Fruit fly (Drosophila melanogaster) whole organism, embryonic: Measurements from ENCODE around the gene CG14984.

Experiments
- Bgb ChIP-seq: fragments of 200-800 bp; sonication (Bioruptor generic); IDR thresholded peaks from 2 replicates; pipeline ENCODE4 v1.3.6; 2022; ENCODE audit warnings: missing biosample characterization, missing genetic modification characterization; ENCODE audit not compliant: partially characterized antibody
- CG10147 ChIP-seq: fragments of 200-800 bp; sonication (Bioruptor generic); optimal IDR thresholded peaks from 2 replicates; lab custom pipeline; 2019; ENCODE audit warnings: missing biosample characterization, mild to moderate bottlenecking, missing genetic modification characterization, moderate library complexity
- CG10209 ChIP-seq: fragments of 200-800 bp; sonication (Bioruptor generic); optimal IDR thresholded peaks from 3 replicates; lab custom pipeline; 2017; ENCODE audit warnings: missing biosample characterization, mild to moderate bottlenecking, missing genetic modification characterization, missing genetic modification reagents
- CG10543 ChIP-seq: fragments of 200-800 bp; sonication (Bioruptor generic); optimal IDR thresholded peaks from 3 replicates; lab custom pipeline; 2017; ENCODE audit warnings: missing biosample characterization, mild to moderate bottlenecking, missing genetic modification characterization, moderate library complexity
- CG12071 ChIP-seq: fragments of 200-800 bp; sonication (Bioruptor generic); optimal IDR thresholded peaks from 3 replicates; lab custom pipeline; 2018; ENCODE audit warnings: missing biosample characterization, mild to moderate bottlenecking, missing genetic modification characterization
- CG12236 ChIP-seq: fragments of 200-800 bp; sonication (Bioruptor generic); optimal IDR thresholded peaks from 2 replicates; lab custom pipeline; 2016; ENCODE audit warnings: missing biosample characterization, missing genetic modification characterization
- CG15269 ChIP-seq: fragments of 200-800 bp; sonication (Bioruptor generic); optimal IDR thresholded peaks from 2 replicates; lab custom pipeline; 2018; ENCODE audit warnings: missing biosample characterization, mild to moderate bottlenecking, missing genetic modification characterization, moderate library complexity
- CG17912 ChIP-seq: fragments of 200-800 bp; sonication (Bioruptor generic); optimal IDR thresholded peaks from 2 replicates; lab custom pipeline; 2018; ENCODE audit warnings: missing biosample characterization, mild to moderate bottlenecking, missing genetic modification characterization
- CG2678 ChIP-seq: fragments of 200-800 bp; sonication (Bioruptor generic); optimal IDR thresholded peaks from 3 replicates; lab custom pipeline; 2019; ENCODE audit warnings: missing biosample characterization, mild to moderate bottlenecking, missing genetic modification characterization, moderate library complexity
- CG31388 ChIP-seq: fragments of 200-800 bp; sonication (Bioruptor generic); optimal IDR thresholded peaks from 2 replicates; lab custom pipeline; 2016; ENCODE audit warnings: missing biosample characterization, missing genetic modification characterization
- CG3163 ChIP-seq: fragments of 200-800 bp; sonication (Bioruptor generic); optimal IDR thresholded peaks from 3 replicates; lab custom pipeline; 2016; ENCODE audit warnings: missing biosample characterization, missing genetic modification characterization
- CG3281 ChIP-seq: fragments of 200-800 bp; sonication (Bioruptor generic); optimal IDR thresholded peaks from 3 replicates; lab custom pipeline; 2017; ENCODE audit warnings: missing biosample characterization, mild to moderate bottlenecking, missing genetic modification characterization
- CG3726 ChIP-seq: fragments of 200-800 bp; sonication (Bioruptor generic); IDR thresholded peaks from 3 replicates; pipeline ENCODE4, ENCODE4 v1.3.6; 2022; ENCODE audit warnings: missing biosample characterization, missing genetic modification characterization
- CG5180 ChIP-seq: fragments of 200-800 bp; sonication (Bioruptor generic); optimal IDR thresholded peaks from 3 replicates; lab custom pipeline; 2017; ENCODE audit warnings: missing biosample characterization, missing genetic modification characterization, mild to moderate bottlenecking, moderate library complexity, missing genetic modification reagents
- CG6854 ChIP-seq: fragments of 200-800 bp; sonication (Bioruptor generic); optimal IDR thresholded peaks from 3 replicates; lab custom pipeline; 2017; ENCODE audit warnings: missing biosample characterization, mild to moderate bottlenecking, missing genetic modification characterization
- CG7987 ChIP-seq: fragments of 200-800 bp; sonication (Bioruptor generic); optimal IDR thresholded peaks from 2 replicates; lab custom pipeline; 2018; ENCODE audit warnings: missing biosample characterization, mild to moderate bottlenecking, missing genetic modification characterization, moderate library complexity
- CG8290 ChIP-seq, 3 experiments: fragments of 200-800 bp; sonication (Bioruptor generic); optimal IDR thresholded peaks; 2 replicates each; lab custom pipeline; 2016 to 2019; ENCODE audit warnings: missing biosample characterization in 3 of 3, missing genetic modification characterization in 3 of 3, mild to moderate bottlenecking in 2 of 3, moderate library complexity in 1 of 3
- CG9932 ChIP-seq: fragments of 200-800 bp; sonication (Bioruptor generic); IDR thresholded peaks from 2 replicates; pipeline ENCODE4 v1.3.6; 2022; ENCODE audit warnings: missing biosample characterization, missing genetic modification characterization
- CHES-1-like ChIP-seq: fragments of 200-800 bp; sonication (Bioruptor generic); optimal IDR thresholded peaks from 2 replicates; lab custom pipeline; 2016; ENCODE audit warnings: missing biosample characterization, missing genetic modification characterization
- CTCF ChIP-seq: fragments of 200-800 bp; sonication (Bioruptor generic); optimal IDR thresholded peaks from 2 replicates; lab custom pipeline; 2017; ENCODE audit warnings: missing biosample characterization, mild to moderate bottlenecking, missing genetic modification characterization, moderate library complexity
- Dbx ChIP-seq: fragments of 200-800 bp; sonication (Bioruptor generic); IDR thresholded peaks from 3 replicates; pipeline ENCODE4 v1.3.6; 2022; ENCODE audit warnings: missing biosample characterization, missing genetic modification characterization
- Deaf1 ChIP-seq: fragments of 200-800 bp; optimal IDR thresholded peaks from 3 replicates; lab custom pipeline; 2019; ENCODE audit warnings: missing biosample characterization, mild to moderate bottlenecking, missing genetic modification characterization, moderate library complexity
- Dp ChIP-seq: fragments of 200-800 bp; sonication (Bioruptor generic); optimal IDR thresholded peaks from 2 replicates; lab custom pipeline; 2018; ENCODE audit warnings: missing biosample characterization, mild to moderate bottlenecking, missing genetic modification characterization, moderate library complexity
- Ets65A ChIP-seq: fragments of 200-800 bp; sonication (Bioruptor generic); peaks from one replicate; lab custom pipeline; 2016; ENCODE audit warnings: missing biosample characterization, missing genetic modification characterization
- Myb ChIP-seq: fragments of 200-800 bp; sonication (Bioruptor generic); optimal IDR thresholded peaks from 2 replicates; lab custom pipeline; 2016; ENCODE audit warnings: missing biosample characterization, missing genetic modification characterization
- NFAT ChIP-seq: fragments of 200-800 bp; sonication (Bioruptor generic); IDR thresholded peaks from 2 replicates; pipeline ENCODE4 v1.3.6; 2022; ENCODE audit warnings: missing biosample characterization, missing genetic modification characterization
- Nf-YC ChIP-seq: fragments of 200-800 bp; optimal IDR thresholded peaks from 3 replicates; lab custom pipeline; 2019; ENCODE audit warnings: missing biosample characterization, mild to moderate bottlenecking, missing genetic modification characterization, moderate library complexity
- Pdp1 ChIP-seq, 2 experiments: fragments of 200-800 bp; sonication (Bioruptor generic); optimal IDR thresholded peaks; 3 replicates each; lab custom pipeline; 2016; ENCODE audit warnings: missing biosample characterization in 2 of 2, missing genetic modification characterization in 2 of 2, mild to moderate bottlenecking in 1 of 2, moderate library complexity in 1 of 2
- Rx ChIP-seq: fragments of 200-800 bp; sonication (Bioruptor generic); IDR thresholded peaks from 2 replicates; pipeline ENCODE4 v1.3.6; 2022; ENCODE audit warnings: missing biosample characterization, missing genetic modification characterization
- Scr ChIP-seq: fragments of 200-800 bp; sonication (Bioruptor generic); IDR thresholded peaks from 2 replicates; pipeline ENCODE4 v1.3.6; 2022; ENCODE audit warnings: missing biosample characterization, missing genetic modification characterization; ENCODE audit not compliant: partially characterized antibody
- Sry-β ChIP-seq: fragments of 200-800 bp; sonication (Bioruptor generic); optimal IDR thresholded peaks from 2 replicates; lab custom pipeline; 2018; ENCODE audit warnings: missing biosample characterization, mild to moderate bottlenecking, missing genetic modification characterization, moderate library complexity
- al ChIP-seq: fragments of 200-800 bp; sonication (Bioruptor generic); IDR thresholded peaks from 2 replicates; pipeline ENCODE4 v1.3.6; 2022; ENCODE audit warnings: missing biosample characterization, missing genetic modification characterization
- ase ChIP-seq: fragments of 200-800 bp; sonication (Bioruptor generic); IDR thresholded peaks from 3 replicates; pipeline ENCODE4 v1.3.6; 2022; ENCODE audit warnings: missing biosample characterization, missing genetic modification characterization
- caup ChIP-seq: fragments of 200-800 bp; sonication (Bioruptor generic); optimal IDR thresholded peaks from 3 replicates; lab custom pipeline; 2017; ENCODE audit warnings: missing biosample characterization, mild to moderate bottlenecking, missing genetic modification characterization, moderate library complexity; ENCODE audit not compliant: severe bottlenecking
- chinmo ChIP-seq: fragments of 200-800 bp; sonication (Bioruptor generic); IDR thresholded peaks from 4 replicates; pipeline ENCODE4 v1.3.6; 2022; ENCODE audit warnings: missing biosample characterization, missing genetic modification characterization; ENCODE audit not compliant: partially characterized antibody
- croc ChIP-seq: fragments of 200-800 bp; sonication (Bioruptor generic); conservative IDR thresholded peaks from 3 replicates; pipeline ENCODE4 v1.3.6; 2022; ENCODE audit warnings: missing biosample characterization, missing genetic modification characterization
- exex ChIP-seq: fragments of 200-800 bp; sonication (Bioruptor generic); optimal IDR thresholded peaks from 4 replicates; lab custom pipeline; 2018; ENCODE audit warnings: missing biosample characterization, mild to moderate bottlenecking, missing genetic modification characterization, moderate library complexity
- grn ChIP-seq: fragments of 200-800 bp; sonication (Bioruptor generic); optimal IDR thresholded peaks from 3 replicates; lab custom pipeline; 2017; ENCODE audit warnings: missing biosample characterization, missing genetic modification characterization
- jing ChIP-seq: fragments of 200-800 bp; sonication (Bioruptor generic); optimal IDR thresholded peaks from 2 replicates; lab custom pipeline; 2018; ENCODE audit warnings: missing biosample characterization, mild to moderate bottlenecking, missing genetic modification characterization
- knrl ChIP-seq: fragments of 200-800 bp; sonication (Bioruptor generic); IDR thresholded peaks from 3 replicates; pipeline ENCODE4 v1.3.6; 2022; ENCODE audit warnings: missing biosample characterization, missing genetic modification characterization; ENCODE audit not compliant: partially characterized antibody
- salm ChIP-seq: fragments of 200-800 bp; sonication (Bioruptor generic); optimal IDR thresholded peaks from 2 replicates; lab custom pipeline; 2018; ENCODE audit warnings: missing biosample characterization, mild to moderate bottlenecking, missing genetic modification characterization
- scrt ChIP-seq: fragments of 200-800 bp; sonication (Bioruptor generic); optimal IDR thresholded peaks from 2 replicates; lab custom pipeline; 2018; ENCODE audit warnings: missing biosample characterization, mild to moderate bottlenecking, missing genetic modification characterization, moderate library complexity
- sd ChIP-seq: fragments of 200-800 bp; sonication (Bioruptor generic); optimal IDR thresholded peaks from 3 replicates; lab custom pipeline; 2018; ENCODE audit warnings: missing biosample characterization, mild to moderate bottlenecking, missing genetic modification characterization, moderate library complexity
- seq ChIP-seq: fragments of 200-800 bp; sonication (Bioruptor generic); IDR thresholded peaks from 2 replicates; pipeline ENCODE4 v1.3.6; 2022; ENCODE audit warnings: missing biosample characterization, missing genetic modification characterization
- toy ChIP-seq: fragments of 200-800 bp; sonication (Bioruptor generic); IDR thresholded peaks from 2 replicates; pipeline ENCODE4 v1.3.6; 2022; ENCODE audit warnings: missing biosample characterization, missing genetic modification characterization
- unc-4 ChIP-seq: fragments of 200-800 bp; sonication (Bioruptor generic); IDR thresholded peaks from 2 replicates; pipeline ENCODE4 v1.3.6; 2022; ENCODE audit warnings: missing biosample characterization, missing genetic modification characterization; ENCODE audit not compliant: partially characterized antibody
- vfl ChIP-seq: fragments of 200-800 bp; sonication (Bioruptor generic); optimal IDR thresholded peaks from 2 replicates; lab custom pipeline; 2016; ENCODE audit warnings: missing biosample characterization, missing genetic modification characterization
- zen ChIP-seq: fragments of 200-800 bp; sonication (Bioruptor generic); optimal IDR thresholded peaks from 3 replicates; lab custom pipeline; 2018; ENCODE audit warnings: missing biosample characterization, mild to moderate bottlenecking, missing genetic modification characterization, moderate library complexity

CG14984 gene

DNA sequence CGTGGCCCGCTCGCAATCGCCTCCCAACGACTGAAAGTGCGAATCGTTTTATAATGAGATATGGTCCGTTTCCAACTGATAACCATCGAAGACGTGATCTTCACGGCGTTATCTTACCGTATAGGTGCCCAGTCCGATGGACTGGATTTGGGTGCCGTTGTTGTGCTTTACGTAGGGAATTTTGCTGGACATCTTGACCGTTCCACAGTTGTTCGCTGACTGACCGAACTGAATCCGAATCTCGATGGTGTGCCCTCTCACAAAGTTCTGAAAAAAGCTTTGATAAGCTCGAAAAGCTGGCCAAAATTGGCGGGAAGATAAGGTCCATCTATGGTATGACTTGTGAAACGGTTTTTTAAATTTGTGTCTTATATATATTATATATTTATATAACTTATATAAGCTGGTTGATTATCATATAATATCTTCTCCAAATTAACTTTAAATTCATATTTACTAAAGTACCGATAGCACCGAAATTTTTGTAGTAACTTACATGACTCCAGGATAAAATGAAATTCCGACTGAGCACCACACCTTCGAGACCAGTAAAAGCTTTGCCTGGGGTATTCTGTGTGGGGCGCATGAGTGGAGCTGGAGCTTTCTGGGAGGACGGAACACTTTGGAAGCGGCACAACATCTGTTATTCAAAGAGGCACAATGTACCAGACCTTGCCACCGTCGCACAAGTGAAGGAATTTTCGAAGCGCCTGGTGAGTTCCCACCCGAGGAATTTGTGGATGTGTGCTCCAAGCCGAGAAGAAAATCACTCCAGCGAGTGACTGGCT, 9.9 kb downstream of the CG14984 start, which contains the start of the genes CG10863 and CG14982 (continued):
- TF ChIP-seq vfl (GFP tag; lab: Kevin White, UChicago) (no peak), zen (tag; lab: Kevin White, UChicago) (no peak), ase (GFP tag; lab: Robert Waterston, UW) (no peak), Scr (GFP tag; lab: Robert Waterston, UW) (0 out of 2 replicates have a peak, but pooled peaks have one; percentile 18), Dp (GFP tag; lab: Kevin White, UChicago) (peak; percentile 67), CG10543 (GFP tag; lab: Kevin White, UChicago) (peak; percentile 74), CG3163 (GFP tag; lab: Kevin White, UChicago) (no peak), CG10209 (GFP tag; lab: Kevin White, UChicago) (no peak), jing (GFP tag; lab: Kevin White, UChicago) (no peak), CG3281 (GFP tag; lab: Kevin White, UChicago) (peak; percentile 1), CG12071 (GFP tag; lab: Kevin White, UChicago) (peak; percentile 1), Sry-β (no peak), exex (tag; lab: Kevin White, UChicago) (peak; percentile 84), CG17912 (GFP tag; lab: Kevin White, UChicago) (no peak), Ets65A (GFP tag; lab: Kevin White, UChicago) (peak; percentile 52), CG6854 (GFP tag; lab: Kevin White, UChicago) (peak; percentile 5), sd (tag; lab: Kevin White, UChicago) (peak; percentile 3), NFAT (GFP tag; lab: Robert Waterston, UW) (no peak), CG7987 (GFP tag; lab: Kevin White, UChicago) (peak; percentile 20), Pdp1 (GFP tag; optimal IDR thresholded peaks at IDR 0.05; lab: Kevin White, UChicago) (peak in 1 of 2 experiments; percentile 43), CG8290 (GFP tag; optimal IDR thresholded peaks at IDR 0.05; lab: Kevin White, UChicago) (no peak), CG8290 (tag; optimal IDR thresholded peaks at IDR 0.05; lab: Kevin White, UChicago) (peak in 1 of 2 experiments; percentile 66), chinmo (GFP tag; lab: Robert Waterston, UW) (peak; percentile 50; the same call in 1 of the 4 replicates), CTCF (peak; percentile 35), Rx (GFP tag; lab: Robert Waterston, UW) (no peak), toy (GFP tag; lab: Robert Waterston, UW) (no peak), croc (GFP tag; lab: Robert Waterston, UW) (no peak), Myb (peak; percentile 20), caup (GFP tag; lab: Kevin White, UChicago) (peak; percentile 9), CG2678 (tag; lab: Kevin White, UChicago) (peak; percentile 11), CG10147 (GFP tag; lab: Kevin White, UChicago) (no peak), CHES-1-like (no peak), knrl (no peak), Dbx (GFP tag; lab: Robert Waterston, UW) (peak; percentile 54; the same call in 1 of the 3 replicates), scrt (GFP tag; lab: Kevin White, UChicago) (peak; percentile 47), CG15269 (peak; percentile 28), CG31388 (no peak), Nf-YC (peak; percentile 4), grn (GFP tag; lab: Kevin White, UChicago) (peak; percentile 91), CG5180 (GFP tag; lab: Kevin White, UChicago) (no peak), CG3726 (GFP tag; lab: Robert Waterston, UW) (0 out of 3 replicates have a peak, but pooled peaks have one; percentile 9), CG12236 (no peak), seq (GFP tag; lab: Robert Waterston, UW) (no peak), salm (tag; lab: Kevin White, UChicago) (no peak), CG9932 (GFP tag; lab: Robert Waterston, UW) (no peak), al (GFP tag; lab: Robert Waterston, UW) (no peak), Deaf1 (tag; lab: Kevin White, UChicago) (peak; percentile 90), Bgb (GFP tag; lab: Robert Waterston, UW) (peak; percentile 50; the same call in 1 of the 2 replicates), unc-4 (no peak)
